Fruit fly (Drosophila melanogaster) whole organism, embryonic: ENCODE measurements around the gene CG31816.

Source experiments
- Bgb ChIP-seq: fragments of 200-800 bp; sonication (Bioruptor generic); IDR thresholded peaks from 2 replicates; pipeline ENCODE4 v1.3.6; 2022; ENCODE audit warnings: missing biosample characterization, missing genetic modification characterization; ENCODE audit not compliant: partially characterized antibody
- CG1024 ChIP-seq: fragments of 200-800 bp; sonication (Bioruptor generic); IDR thresholded peaks from 2 replicates; pipeline ENCODE4 v1.3.6; 2022; ENCODE audit warnings: missing biosample characterization, missing genetic modification characterization
- CG10366 ChIP-seq: fragments of 200-800 bp; sonication (Bioruptor generic); IDR thresholded peaks from 2 replicates; pipeline ENCODE4 v1.3.6; 2022; ENCODE audit warnings: missing biosample characterization, missing genetic modification characterization
- CG12104 ChIP-seq: fragments of 200-800 bp; sonication (Bioruptor generic); optimal IDR thresholded peaks from 3 replicates; lab custom pipeline; 2016; ENCODE audit warnings: missing biosample characterization, missing genetic modification characterization
- CG12236 ChIP-seq: fragments of 200-800 bp; sonication (Bioruptor generic); optimal IDR thresholded peaks from 2 replicates; lab custom pipeline; 2016; ENCODE audit warnings: missing biosample characterization, missing genetic modification characterization
- CG13624 ChIP-seq: fragments of 200-800 bp; sonication (Bioruptor generic); optimal IDR thresholded peaks from 2 replicates; lab custom pipeline; 2016; ENCODE audit warnings: missing biosample characterization, missing genetic modification characterization
- CG15601 ChIP-seq: fragments of 200-800 bp; sonication (Bioruptor generic); optimal IDR thresholded peaks from 3 replicates; lab custom pipeline; 2019; ENCODE audit warnings: missing biosample characterization, mild to moderate bottlenecking, missing genetic modification characterization, moderate library complexity
- CG1647 ChIP-seq: fragments of 200-800 bp; sonication (Bioruptor generic); optimal IDR thresholded peaks from 3 replicates; lab custom pipeline; 2016; ENCODE audit warnings: missing biosample characterization, missing genetic modification characterization
- CG16813 ChIP-seq: fragments of 200-800 bp; sonication (Bioruptor generic); IDR thresholded peaks from 3 replicates; pipeline ENCODE4 v1.3.6; 2022; ENCODE audit warnings: missing biosample characterization, missing genetic modification characterization; ENCODE audit not compliant: partially characterized antibody
- CG16863 ChIP-seq: fragments of 200-800 bp; sonication (Bioruptor generic); optimal IDR thresholded peaks from 3 replicates; lab custom pipeline; 2016; ENCODE audit warnings: missing biosample characterization, missing genetic modification characterization
- CG17612 ChIP-seq: fragments of 200-800 bp; sonication (Bioruptor generic); IDR thresholded peaks from 2 replicates; pipeline ENCODE4 v1.3.6; 2022; ENCODE audit warnings: missing biosample characterization, missing genetic modification characterization
- CG17802 ChIP-seq: fragments of 200-800 bp; sonication (Bioruptor generic); optimal IDR thresholded peaks from 2 replicates; lab custom pipeline; 2018; ENCODE audit warnings: missing biosample characterization, mild to moderate bottlenecking, missing genetic modification characterization, moderate library complexity
- CG2120 ChIP-seq: fragments of 200-800 bp; sonication (Bioruptor generic); optimal IDR thresholded peaks from 3 replicates; lab custom pipeline; 2016; ENCODE audit warnings: missing biosample characterization, missing genetic modification characterization
- CG42726 ChIP-seq: fragments of 200-800 bp; sonication (Bioruptor generic); IDR thresholded peaks from 2 replicates; pipeline ENCODE4 v1.3.6; 2022; ENCODE audit warnings: missing biosample characterization, missing genetic modification characterization; ENCODE audit not compliant: partially characterized antibody
- CG4707 ChIP-seq: fragments of 200-800 bp; sonication (Bioruptor generic); optimal IDR thresholded peaks from 2 replicates; lab custom pipeline; 2018; ENCODE audit warnings: missing biosample characterization, mild to moderate bottlenecking, missing genetic modification characterization, moderate library complexity
- CG6254 ChIP-seq: fragments of 200-800 bp; sonication (Bioruptor generic); optimal IDR thresholded peaks from 3 replicates; lab custom pipeline; 2017; ENCODE audit warnings: mild to moderate bottlenecking, missing biosample characterization, missing genetic modification reagents, missing genetic modification characterization
- CG6272 ChIP-seq: fragments of 200-800 bp; sonication (Bioruptor generic); IDR thresholded peaks from 2 replicates; pipeline ENCODE4 v1.3.6; 2022; ENCODE audit warnings: missing biosample characterization, missing genetic modification characterization
- CG8359 ChIP-seq: fragments of 200-800 bp; sonication (Bioruptor generic); optimal IDR thresholded peaks from 2 replicates; lab custom pipeline; 2017; ENCODE audit warnings: missing biosample characterization, mild to moderate bottlenecking, missing genetic modification characterization, borderline replicate concordance
- CG8478 ChIP-seq: fragments of >200 bp; optimal IDR thresholded peaks from 2 replicates; lab custom pipeline; 2018
- CG9932 ChIP-seq: fragments of 200-800 bp; sonication (Bioruptor generic); IDR thresholded peaks from 2 replicates; pipeline ENCODE4 v1.3.6; 2022; ENCODE audit warnings: missing biosample characterization, missing genetic modification characterization
- CkIIα-i1 ChIP-seq: fragments of 200-800 bp; sonication (Bioruptor generic); IDR thresholded peaks from 2 replicates; pipeline ENCODE4 v1.3.6; 2022; ENCODE audit warnings: missing biosample characterization, missing genetic modification characterization
- Dp ChIP-seq: fragments of 200-800 bp; sonication (Bioruptor generic); optimal IDR thresholded peaks from 2 replicates; lab custom pipeline; 2018; ENCODE audit warnings: missing biosample characterization, mild to moderate bottlenecking, missing genetic modification characterization, moderate library complexity
- Dref ChIP-seq: fragments of 200-800 bp; sonication (Bioruptor generic); IDR thresholded peaks from 2 replicates; pipeline ENCODE4 v1.3.6; 2022; ENCODE audit warnings: missing biosample characterization, missing genetic modification characterization
- Eip74EF ChIP-seq, 2 experiments: fragments of 200-800 bp in 1 of 2; fragments of >200 bp in 1 of 2; sonication (Bioruptor generic) in 1 of 2; optimal IDR thresholded peaks; 2 replicates each; lab custom pipeline; 2017 to 2019; ENCODE audit warnings: missing biosample characterization in 2 of 2, missing genetic modification characterization in 2 of 2, mild to moderate bottlenecking in 1 of 2, moderate library complexity in 1 of 2
- Ets97D ChIP-seq: fragments of 200-800 bp; sonication (Bioruptor generic); optimal IDR thresholded peaks from 3 replicates; lab custom pipeline; 2016; ENCODE audit warnings: missing biosample characterization, missing genetic modification characterization
- Hr78 ChIP-seq, 2 experiments: fragments of 200-800 bp in 1 of 2; fragments of >200 bp in 1 of 2; sonication (Bioruptor generic) in 1 of 2; optimal IDR thresholded peaks; 2 replicates each; lab custom pipeline; 2017 to 2019; ENCODE audit warnings: missing biosample characterization in 2 of 2, missing genetic modification characterization in 2 of 2, mild to moderate bottlenecking in 1 of 2, moderate library complexity in 1 of 2
- MESR4 ChIP-seq: fragments of 200-800 bp; sonication (Bioruptor generic); optimal IDR thresholded peaks from 2 replicates; lab custom pipeline; 2018; ENCODE audit warnings: missing biosample characterization, mild to moderate bottlenecking, missing genetic modification characterization, moderate library complexity
- NC2β ChIP-seq: fragments of 200-800 bp; sonication (Bioruptor generic); optimal IDR thresholded peaks from 2 replicates; lab custom pipeline; 2016; ENCODE audit warnings: missing biosample characterization, missing genetic modification characterization
- PHDP ChIP-seq: fragments of 200-800 bp; sonication (Bioruptor generic); optimal IDR thresholded peaks from 3 replicates; lab custom pipeline; 2018; ENCODE audit warnings: missing biosample characterization, mild to moderate bottlenecking, missing genetic modification characterization, moderate library complexity
- Pdp1 ChIP-seq, 2 experiments: fragments of 200-800 bp; sonication (Bioruptor generic); optimal IDR thresholded peaks; 3 replicates each; lab custom pipeline; 2016; ENCODE audit warnings: missing biosample characterization in 2 of 2, missing genetic modification characterization in 2 of 2, mild to moderate bottlenecking in 1 of 2, moderate library complexity in 1 of 2
- ara ChIP-seq: fragments of 200-800 bp; sonication (Bioruptor generic); IDR thresholded peaks from 2 replicates; pipeline ENCODE4 v1.3.6; 2022; ENCODE audit warnings: missing biosample characterization, missing genetic modification characterization
- bsh ChIP-seq, 2 experiments: fragments of 200-800 bp; sonication (Bioruptor generic); optimal IDR thresholded peaks; 2 replicates each; lab custom pipeline; 2017 to 2018; ENCODE audit warnings: mild to moderate bottlenecking in 2 of 2, missing biosample characterization in 2 of 2, missing genetic modification characterization in 2 of 2, moderate library complexity in 1 of 2
- cg ChIP-seq: fragments of 200-800 bp; sonication (Bioruptor generic); optimal IDR thresholded peaks from 3 replicates; lab custom pipeline; 2019; ENCODE audit warnings: missing biosample characterization, mild to moderate bottlenecking, missing genetic modification characterization, moderate library complexity
- chif ChIP-seq, 2 experiments: fragments of 200-800 bp; sonication (Bioruptor generic); optimal IDR thresholded peaks; 3 replicates each; lab custom pipeline; 2016; ENCODE audit warnings: missing biosample characterization in 2 of 2, missing genetic modification characterization in 2 of 2
- dan ChIP-seq: fragments of 200-800 bp; sonication (Bioruptor generic); IDR thresholded peaks from 2 replicates; pipeline ENCODE4 v1.3.6; 2022; ENCODE audit warnings: missing biosample characterization, missing genetic modification characterization
- dmrt11E ChIP-seq: fragments of 200-800 bp; sonication (Bioruptor generic); optimal IDR thresholded peaks from 3 replicates; lab custom pipeline; 2018; ENCODE audit warnings: missing biosample characterization, mild to moderate bottlenecking, missing genetic modification characterization, moderate library complexity
- ems ChIP-seq: fragments of 200-800 bp; sonication (Bioruptor generic); optimal IDR thresholded peaks from 3 replicates; lab custom pipeline; 2016; ENCODE audit warnings: missing biosample characterization, missing genetic modification characterization
- esg ChIP-seq: fragments of 200-800 bp; sonication (Bioruptor generic); conservative IDR thresholded peaks from 2 replicates; pipeline ENCODE4 v1.3.6; 2022; ENCODE audit warnings: missing biosample characterization, missing genetic modification characterization
- exex ChIP-seq: fragments of 200-800 bp; sonication (Bioruptor generic); optimal IDR thresholded peaks from 4 replicates; lab custom pipeline; 2018; ENCODE audit warnings: missing biosample characterization, mild to moderate bottlenecking, missing genetic modification characterization, moderate library complexity
- gcm ChIP-seq: fragments of 200-800 bp; sonication (Bioruptor generic); optimal IDR thresholded peaks from 2 replicates; lab custom pipeline; 2019; ENCODE audit warnings: missing biosample characterization, mild to moderate bottlenecking, missing genetic modification characterization, moderate library complexity
- insv ChIP-seq, 2 experiments: fragments of 200-800 bp; sonication (Bioruptor generic); optimal IDR thresholded peaks; 3 replicates each; lab custom pipeline; 2016 to 2018; ENCODE audit warnings: missing biosample characterization in 2 of 2, missing genetic modification characterization in 2 of 2
- kay ChIP-seq: fragments of 200-800 bp; sonication (Bioruptor generic); optimal IDR thresholded peaks from 2 replicates; lab custom pipeline; 2016; ENCODE audit warnings: missing biosample characterization, missing genetic modification characterization
- peb ChIP-seq: fragments of 200-800 bp; sonication (Bioruptor generic); IDR thresholded peaks from 2 replicates; pipeline ENCODE4 v1.3.6; 2022; ENCODE audit warnings: missing biosample characterization, missing genetic modification characterization
- salm ChIP-seq: fragments of 200-800 bp; sonication (Bioruptor generic); optimal IDR thresholded peaks from 2 replicates; lab custom pipeline; 2018; ENCODE audit warnings: missing biosample characterization, mild to moderate bottlenecking, missing genetic modification characterization
- sisA ChIP-seq: fragments of 200-800 bp; sonication (Bioruptor generic); IDR thresholded peaks from 2 replicates; pipeline ENCODE4 v1.3.6; 2022; ENCODE audit warnings: missing biosample characterization, missing genetic modification characterization
- trh ChIP-seq: fragments of 200-800 bp; sonication (Bioruptor generic); optimal IDR thresholded peaks from 2 replicates; lab custom pipeline; 2016; ENCODE audit warnings: missing biosample characterization, missing genetic modification characterization
- ttk ChIP-seq: fragments of 200-800 bp; sonication (Bioruptor generic); IDR thresholded peaks from 2 replicates; pipeline ENCODE4 v2.1.2; 2022; ENCODE audit warnings: missing biosample characterization, missing genetic modification characterization
- tup ChIP-seq: fragments of 200-800 bp; sonication (Bioruptor generic); optimal IDR thresholded peaks from 2 replicates; lab custom pipeline; 2016; ENCODE audit warnings: missing biosample characterization, mild to moderate bottlenecking, missing genetic modification characterization, moderate library complexity
- yki ChIP-seq: fragments of >200 bp; optimal IDR thresholded peaks from 3 replicates; lab custom pipeline; 2018
- zfh1 ChIP-seq: fragments of 200-800 bp; sonication (Bioruptor generic); IDR thresholded peaks from 3 replicates; pipeline ENCODE4 v1.3.6; 2022; ENCODE audit warnings: missing biosample characterization, missing genetic modification characterization

The CG31816 gene

DNA sequence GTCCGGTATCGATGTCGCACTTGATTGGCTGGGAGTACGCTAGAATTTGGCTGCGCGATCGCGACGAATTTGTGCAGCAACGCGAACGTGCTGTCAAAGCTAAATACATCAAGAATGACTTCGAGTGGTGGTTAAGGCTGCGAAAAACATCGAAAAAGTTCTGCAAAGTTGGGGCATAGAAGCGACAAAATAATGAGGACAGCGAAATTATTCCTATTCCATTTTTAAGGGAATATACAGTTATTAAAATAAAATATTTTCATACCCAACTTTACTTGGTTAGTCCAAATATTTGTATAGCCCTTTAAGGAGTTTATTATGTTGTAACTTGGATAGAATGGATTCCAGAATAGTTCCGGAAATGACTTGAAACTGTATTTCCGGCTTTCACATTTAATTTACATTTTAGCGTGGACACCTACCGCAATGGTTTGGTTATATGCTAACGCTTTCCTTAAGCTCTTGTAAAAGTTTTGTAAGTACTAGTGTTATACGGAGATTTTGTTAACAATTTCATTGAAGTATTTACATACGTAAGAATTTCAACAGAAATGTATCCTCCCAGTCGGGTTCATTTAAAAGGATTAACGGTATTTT lies 749 bp downstream of the CG31816 start (continued):
- TF ChIP-seq trh (GFP tag; lab: Kevin White, UChicago) (peak; percentile 38), CG42726 (GFP tag; lab: Robert Waterston, UW) (no peak), esg (no peak; the same call in 1 of the 2 replicates), kay (no peak), CG2120 (GFP tag; lab: Kevin White, UChicago) (peak; percentile 13), CG15601 (tag; lab: Kevin White, UChicago) (peak; percentile 78), peb (GFP tag; lab: Robert Waterston, UW) (no peak), chif (GFP tag; optimal IDR thresholded peaks at IDR 0.05; lab: Kevin White, UChicago) (peak; percentile 54 to 85), zfh1 (GFP tag; lab: Robert Waterston, UW) (peak; percentile 55; the same call in 2 of the 3 replicates), Ets97D (GFP tag; lab: Kevin White, UChicago) (peak; percentile 95), MESR4 (GFP tag; lab: Kevin White, UChicago) (peak; percentile 18), bsh (GFP tag; optimal IDR thresholded peaks at IDR 0.05; lab: Kevin White, UChicago) (peak in 1 of 2 experiments; percentile 82), CG16863 (GFP tag; lab: Kevin White, UChicago) (peak; percentile 20), CG10366 (GFP tag; lab: Robert Waterston, UW) (peak; percentile 52), Bgb (GFP tag; lab: Robert Waterston, UW) (no peak), gcm (GFP tag; lab: Kevin White, UChicago) (peak; percentile 86), sisA (no peak), salm (peak; percentile 68), CkIIα-i1 (GFP tag; lab: Robert Waterston, UW) (no peak), CG6272 (GFP tag; lab: Robert Waterston, UW) (peak; percentile 39; the same call in 1 of the 2 replicates), CG17612 (GFP tag; lab: Robert Waterston, UW) (no peak), CG1647 (GFP tag; lab: Kevin White, UChicago) (no peak), Dp (GFP tag; lab: Kevin White, UChicago) (peak; percentile 9), CG1024 (GFP tag; lab: Robert Waterston, UW) (peak; percentile 26; the same call in 1 of the 2 replicates), CG13624 (peak; percentile 2), tup (no peak), PHDP (tag; lab: Kevin White, UChicago) (peak; percentile 87), cg (GFP tag; lab: Kevin White, UChicago) (no peak), ara (GFP tag; lab: Robert Waterston, UW) (no peak), Hr78 (GFP tag; optimal IDR thresholded peaks at IDR 0.05; lab: Kevin White, UChicago) (no peak), Eip74EF (GFP tag; optimal IDR thresholded peaks at IDR 0.05; lab: Kevin White, UChicago) (no peak), yki (lab: Kevin White, UChicago) (no peak), CG17802 (tag; lab: Kevin White, UChicago) (peak; percentile 64), Pdp1 (GFP tag; optimal IDR thresholded peaks at IDR 0.05; lab: Kevin White, UChicago) (peak in 1 of 2 experiments; percentile 41), CG9932 (GFP tag; lab: Robert Waterston, UW) (no peak), CG4707 (GFP tag; lab: Kevin White, UChicago) (peak; percentile 89), Dref (GFP tag; lab: Robert Waterston, UW) (no peak), CG12236 (peak; percentile 76), CG16813 (GFP tag; lab: Robert Waterston, UW) (no peak), dmrt11E (tag; lab: Kevin White, UChicago) (peak; percentile 45), dan (no peak), CG8478 (lab: Kevin White, UChicago) (no peak), CG12104 (no peak), NC2β (GFP tag; lab: Kevin White, UChicago) (peak; percentile 77), insv (GFP tag; optimal IDR thresholded peaks at IDR 0.05; lab: Kevin White, UChicago) (peak in 1 of 2 experiments; percentile 64), ems (GFP tag; lab: Kevin White, UChicago) (peak; percentile 31), exex (tag; lab: Kevin White, UChicago) (peak; percentile 57), ttk (peak; percentile 22; the same call in 1 of the 2 replicates), CG6254 (GFP tag; lab: Kevin White, UChicago) (peak; percentile 74), CG8359 (GFP tag; lab: Kevin White, UChicago) (peak; percentile 77)
